Worm (Caenorhabditis elegans): Measurements from ENCODE around the gene hpo-12.

DNA sequence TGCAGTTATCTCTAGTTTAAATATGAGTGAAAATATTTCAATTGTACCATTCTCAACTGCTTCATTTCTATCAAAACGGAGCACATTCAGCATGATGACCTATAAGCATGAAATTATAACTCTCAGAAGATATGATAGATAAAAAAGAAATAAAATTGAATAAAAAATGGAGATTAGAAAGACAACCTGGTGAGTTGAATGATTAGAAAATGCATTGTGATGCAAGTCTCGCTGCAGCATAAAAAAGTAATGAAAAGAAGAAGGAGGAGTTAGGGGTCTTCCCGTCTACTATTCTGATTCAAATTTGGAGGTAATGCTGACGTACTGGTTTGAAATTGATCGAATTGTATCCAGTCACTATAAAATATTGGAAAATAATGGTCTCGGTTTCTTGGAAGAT is 38.3 kb upstream of the hpo-12 start, which contains the start of gene sre-15:
- TF ChIP-seq ama-1 (optimal IDR thresholded peaks at IDR 0.05) (no peak), ets-7 (tag; optimal IDR thresholded peaks at IDR 0.05) (no peak), hnd-1 (tag; optimal IDR thresholded peaks at IDR 0.05) (no peak), tbx-37 (GFP tag; conservative IDR thresholded peaks at IDR 0.05) (no peak), tra-4 (tag; optimal IDR thresholded peaks at IDR 0.05) (no peak), ceh-13 (GFP tag; optimal IDR thresholded peaks at IDR 0.05) (no peak), flt-1 (GFP tag; IDR thresholded peaks at IDR 0.05) (no peak), hmg-4 (GFP tag; optimal IDR thresholded peaks at IDR 0.05) (no peak), pes-1 (GFP tag; IDR thresholded peaks at IDR 0.05) (no peak), F13C5.2 (tag; optimal IDR thresholded peaks at IDR 0.05) (no peak), ceh-36 (tag; optimal IDR thresholded peaks at IDR 0.05) (no peak), hmbx-1 (tag; optimal IDR thresholded peaks at IDR 0.05) (no peak)
